Worm (Caenorhabditis elegans) whole organism, late embryonic: ENCODE results near the gene T07A9.14.

Experiments used
- ceh-14 ChIP-seq: sonication (generic microtip); optimal IDR thresholded peaks from 2 replicates; lab custom pipeline; 2016; ENCODE audit warnings: missing genotype, missing genetic modification characterization, missing compliant biosample characterization
- ceh-31 ChIP-seq: sonication (generic microtip); optimal IDR thresholded peaks from 2 replicates; lab custom pipeline; 2016; ENCODE audit warnings: missing genetic modification characterization, missing compliant biosample characterization
- ets-4 ChIP-seq: sonication (generic microtip); optimal IDR thresholded peaks from 2 replicates; lab custom pipeline; 2016; ENCODE audit warnings: missing genetic modification characterization, missing compliant biosample characterization
- lim-6 ChIP-seq: sonication (generic microtip); optimal IDR thresholded peaks from 2 replicates; lab custom pipeline; 2016; ENCODE audit warnings: missing genetic modification characterization, missing compliant biosample characterization
- nfya-1 ChIP-seq: sonication (generic microtip); optimal IDR thresholded peaks from 2 replicates; lab custom pipeline; 2017; ENCODE audit warnings: missing genetic modification characterization, mild to moderate bottlenecking, missing compliant biosample characterization, antibody characterized with exemption, moderate library complexity
- nhr-11 ChIP-seq: fragments of 150-350 bp; optimal IDR thresholded peaks from 2 replicates; lab custom pipeline; 2014; ENCODE audit warnings: missing biosample characterization, missing genetic modification characterization

- TF ChIP-seq nhr-11 (tag; lab: Kevin White, UChicago), result no peak
- TF ChIP-seq ceh-31, result no peak
- TF ChIP-seq nfya-1 (tag; lab: Kevin White, UChicago), result peak; percentile 57
- no peak for TF ChIP-seq ets-4 (tag; lab: Kevin White, UChicago)
- peak; percentile 26 for TF ChIP-seq ceh-14
- TF ChIP-seq lim-6 (tag; lab: Kevin White, UChicago), result no peak
Observed at ce11 chrIV:393409-393930, 7.0 kb downstream of the T07A9.14 start, which contains the start of the genes T07A9.15 and nog-1.
